Fruit fly (Drosophila melanogaster) whole organism, embryonic: ENCODE results near the gene bark.

Experiments
- Atf3 ChIP-seq: fragments of 200-800 bp; sonication (Bioruptor generic); optimal IDR thresholded peaks from 3 replicates; lab custom pipeline; 2016; ENCODE audit warnings: missing biosample characterization, missing genetic modification characterization
- Bteb2 ChIP-seq: fragments of 200-800 bp; sonication (Bioruptor generic); optimal IDR thresholded peaks from 2 replicates; lab custom pipeline; 2016; ENCODE audit warnings: missing biosample characterization, missing genetic modification characterization
- CG10267 ChIP-seq: fragments of 200-800 bp; sonication (Bioruptor generic); optimal IDR thresholded peaks from 2 replicates; lab custom pipeline; 2018; ENCODE audit warnings: missing biosample characterization, mild to moderate bottlenecking, missing genetic modification characterization, moderate library complexity
- CG10462 ChIP-seq: fragments of 200-800 bp; sonication (Bioruptor generic); optimal IDR thresholded peaks from 2 replicates; lab custom pipeline; 2016; ENCODE audit warnings: missing biosample characterization, missing genetic modification characterization
- CG11247 ChIP-seq: fragments of 200-800 bp; sonication (Bioruptor generic); IDR thresholded peaks from 2 replicates; pipeline ENCODE4 v1.3.6; 2022; ENCODE audit warnings: missing biosample characterization, missing genetic modification characterization
- CG11695 ChIP-seq: fragments of 200-800 bp; sonication (Bioruptor generic); IDR thresholded peaks from 3 replicates; pipeline ENCODE4 v1.3.6; 2022; ENCODE audit warnings: missing biosample characterization, missing genetic modification characterization
- CG13123 ChIP-seq: fragments of 200-800 bp; sonication (Bioruptor generic); optimal IDR thresholded peaks from 2 replicates; lab custom pipeline; 2016; ENCODE audit warnings: missing biosample characterization, missing genetic modification characterization
- CG13424 ChIP-seq: fragments of 200-800 bp; sonication (Bioruptor generic); optimal IDR thresholded peaks from 2 replicates; lab custom pipeline; 2019; ENCODE audit warnings: missing biosample characterization, mild to moderate bottlenecking, missing genetic modification characterization, moderate library complexity
- CG14965 ChIP-seq: fragments of 200-800 bp; sonication (Bioruptor generic); optimal IDR thresholded peaks from 2 replicates; lab custom pipeline; 2016; ENCODE audit warnings: missing biosample characterization, missing genetic modification characterization, borderline replicate concordance
- CG15601 ChIP-seq: fragments of 200-800 bp; sonication (Bioruptor generic); optimal IDR thresholded peaks from 3 replicates; lab custom pipeline; 2019; ENCODE audit warnings: missing biosample characterization, mild to moderate bottlenecking, missing genetic modification characterization, moderate library complexity
- CG17186 ChIP-seq: fragments of 200-800 bp; sonication (Bioruptor generic); optimal IDR thresholded peaks from 3 replicates; lab custom pipeline; 2017; ENCODE audit warnings: missing biosample characterization, missing genetic modification reagents, missing genetic modification characterization
- CG18262 ChIP-seq: fragments of 200-800 bp; optimal IDR thresholded peaks from 3 replicates; lab custom pipeline; 2019; ENCODE audit warnings: missing biosample characterization, mild to moderate bottlenecking, missing genetic modification characterization, moderate library complexity
- CG18764 ChIP-seq: fragments of 200-800 bp; sonication (Bioruptor generic); optimal IDR thresholded peaks from 3 replicates; lab custom pipeline; 2016; ENCODE audit warnings: missing biosample characterization, missing genetic modification characterization
- CG2129 ChIP-seq: fragments of 200-800 bp; sonication (Bioruptor generic); IDR thresholded peaks from 2 replicates; pipeline ENCODE4 v1.3.6; 2022; ENCODE audit warnings: missing biosample characterization, missing genetic modification characterization; ENCODE audit not compliant: partially characterized antibody
- CG31388 ChIP-seq: fragments of 200-800 bp; sonication (Bioruptor generic); optimal IDR thresholded peaks from 2 replicates; lab custom pipeline; 2016; ENCODE audit warnings: missing biosample characterization, missing genetic modification characterization
- CG3281 ChIP-seq: fragments of 200-800 bp; sonication (Bioruptor generic); optimal IDR thresholded peaks from 3 replicates; lab custom pipeline; 2017; ENCODE audit warnings: missing biosample characterization, mild to moderate bottlenecking, missing genetic modification characterization
- CG6175 ChIP-seq: fragments of 200-800 bp; sonication (Bioruptor generic); IDR thresholded peaks from 3 replicates; pipeline ENCODE4 v1.3.6; 2022; ENCODE audit warnings: missing biosample characterization, missing genetic modification characterization
- CG8359 ChIP-seq: fragments of 200-800 bp; sonication (Bioruptor generic); optimal IDR thresholded peaks from 2 replicates; lab custom pipeline; 2017; ENCODE audit warnings: missing biosample characterization, mild to moderate bottlenecking, missing genetic modification characterization, borderline replicate concordance
- CG9727 ChIP-seq: fragments of 200-800 bp; sonication (Bioruptor generic); optimal IDR thresholded peaks from 3 replicates; lab custom pipeline; 2017; ENCODE audit warnings: missing biosample characterization, mild to moderate bottlenecking, missing genetic modification characterization
- CG9932 ChIP-seq: fragments of 200-800 bp; sonication (Bioruptor generic); IDR thresholded peaks from 2 replicates; pipeline ENCODE4 v1.3.6; 2022; ENCODE audit warnings: missing biosample characterization, missing genetic modification characterization
- Chrac-16 ChIP-seq: fragments of 200-800 bp; sonication (Bioruptor generic); optimal IDR thresholded peaks from 3 replicates; lab custom pipeline; 2016; ENCODE audit warnings: missing biosample characterization, missing genetic modification characterization
- CoRest ChIP-seq: fragments of 200-800 bp; sonication (Bioruptor generic); optimal IDR thresholded peaks from 3 replicates; lab custom pipeline; 2018; ENCODE audit warnings: missing biosample characterization, mild to moderate bottlenecking, missing genetic modification characterization, moderate library complexity
- Ets65A ChIP-seq: fragments of 200-800 bp; sonication (Bioruptor generic); peaks from one replicate; lab custom pipeline; 2016; ENCODE audit warnings: missing biosample characterization, missing genetic modification characterization
- Max ChIP-seq: fragments of 200-800 bp; sonication (Bioruptor generic); optimal IDR thresholded peaks from 2 replicates; lab custom pipeline; 2016; ENCODE audit warnings: missing biosample characterization, mild to moderate bottlenecking, missing genetic modification characterization
- Pdp1 ChIP-seq, 2 experiments: fragments of 200-800 bp; sonication (Bioruptor generic); optimal IDR thresholded peaks; 3 replicates each; lab custom pipeline; 2016; ENCODE audit warnings: missing biosample characterization in 2 of 2, missing genetic modification characterization in 2 of 2, mild to moderate bottlenecking in 1 of 2, moderate library complexity in 1 of 2
- Ptx1 ChIP-seq: fragments of 200-800 bp; sonication (Bioruptor generic); IDR thresholded peaks from 2 replicates; pipeline ENCODE4 v1.3.6; 2022; ENCODE audit warnings: missing biosample characterization, missing genetic modification characterization
- Sry-δ ChIP-seq: fragments of 200-800 bp; sonication (Bioruptor generic); optimal IDR thresholded peaks from 2 replicates; lab custom pipeline; 2016; ENCODE audit warnings: missing biosample characterization, missing genetic modification characterization
- ap ChIP-seq: fragments of 200-800 bp; sonication (Bioruptor generic); IDR thresholded peaks from 2 replicates; pipeline ENCODE4 v1.3.6; 2022; ENCODE audit warnings: missing biosample characterization, missing genetic modification characterization
- bab2 ChIP-seq: fragments of 200-800 bp; sonication (Bioruptor generic); optimal IDR thresholded peaks from 2 replicates; lab custom pipeline; 2016; ENCODE audit warnings: missing biosample characterization, missing genetic modification characterization
- bowl ChIP-seq: fragments of 200-800 bp; sonication (Bioruptor generic); IDR thresholded peaks from 2 replicates; pipeline ENCODE4 v1.3.6; 2022; ENCODE audit warnings: missing biosample characterization, missing genetic modification characterization
- caup ChIP-seq: fragments of 200-800 bp; sonication (Bioruptor generic); optimal IDR thresholded peaks from 3 replicates; lab custom pipeline; 2017; ENCODE audit warnings: missing biosample characterization, mild to moderate bottlenecking, missing genetic modification characterization, moderate library complexity; ENCODE audit not compliant: severe bottlenecking
- dan ChIP-seq: fragments of 200-800 bp; sonication (Bioruptor generic); IDR thresholded peaks from 2 replicates; pipeline ENCODE4 v1.3.6; 2022; ENCODE audit warnings: missing biosample characterization, missing genetic modification characterization
- emc ChIP-seq: fragments of 200-800 bp; sonication (Bioruptor generic); optimal IDR thresholded peaks from 2 replicates; lab custom pipeline; 2016; ENCODE audit warnings: missing biosample characterization, missing genetic modification characterization
- fu2 ChIP-seq: fragments of 200-800 bp; sonication (Bioruptor generic); optimal IDR thresholded peaks from 2 replicates; lab custom pipeline; 2016; ENCODE audit warnings: missing biosample characterization, missing genetic modification characterization
- grau ChIP-seq: fragments of 200-800 bp; optimal IDR thresholded peaks from 3 replicates; lab custom pipeline; 2019; ENCODE audit warnings: missing biosample characterization, mild to moderate bottlenecking, missing genetic modification characterization, moderate library complexity
- grn ChIP-seq: fragments of 200-800 bp; sonication (Bioruptor generic); optimal IDR thresholded peaks from 3 replicates; lab custom pipeline; 2017; ENCODE audit warnings: missing biosample characterization, missing genetic modification characterization
- hb ChIP-seq: fragments of 200-800 bp; sonication (Bioruptor generic); IDR thresholded peaks from 3 replicates; pipeline ENCODE4 v1.3.6; 2022; ENCODE audit warnings: missing biosample characterization, missing genetic modification characterization; ENCODE audit not compliant: partially characterized antibody
- insv ChIP-seq, 2 experiments: fragments of 200-800 bp; sonication (Bioruptor generic); optimal IDR thresholded peaks; 3 replicates each; lab custom pipeline; 2016 to 2018; ENCODE audit warnings: missing biosample characterization in 2 of 2, missing genetic modification characterization in 2 of 2
- klu ChIP-seq: fragments of 200-800 bp; sonication (Bioruptor generic); IDR thresholded peaks from 2 replicates; pipeline ENCODE4 v1.3.6; 2022; ENCODE audit warnings: missing biosample characterization, missing genetic modification characterization
- nerfin-2 ChIP-seq: fragments of 200-800 bp; sonication (Bioruptor generic); IDR thresholded peaks from 2 replicates; pipeline ENCODE4 v1.3.6; 2022; ENCODE audit warnings: missing biosample characterization, missing genetic modification characterization; ENCODE audit not compliant: partially characterized antibody
- nmo ChIP-seq: fragments of 200-800 bp; sonication (Bioruptor generic); optimal IDR thresholded peaks from 2 replicates; lab custom pipeline; 2018; ENCODE audit warnings: missing biosample characterization, mild to moderate bottlenecking, missing genetic modification characterization, moderate library complexity
- org-1 ChIP-seq: fragments of 200-800 bp; sonication (Bioruptor generic); optimal IDR thresholded peaks from 2 replicates; lab custom pipeline; 2017; ENCODE audit warnings: missing biosample characterization, missing genetic modification characterization
- otp ChIP-seq: fragments of 200-800 bp; sonication (Bioruptor generic); IDR thresholded peaks from 3 replicates; pipeline ENCODE4, ENCODE4 v1.3.6; 2022; ENCODE audit warnings: missing biosample characterization, missing genetic modification characterization
- rib ChIP-seq: fragments of 200-800 bp; sonication (Bioruptor generic); IDR thresholded peaks from 2 replicates; pipeline ENCODE4 v1.3.6; 2022; ENCODE audit warnings: missing biosample characterization, missing genetic modification characterization
- sima ChIP-seq: fragments of 200-800 bp; sonication (Bioruptor generic); optimal IDR thresholded peaks from 2 replicates; lab custom pipeline; 2016; ENCODE audit warnings: missing biosample characterization, missing genetic modification characterization
- tgo ChIP-seq: fragments of 200-800 bp; sonication (Bioruptor generic); IDR thresholded peaks from 3 replicates; pipeline ENCODE4 v1.3.6; 2022; ENCODE audit warnings: missing biosample characterization, missing genetic modification characterization
- tna ChIP-seq: fragments of 200-800 bp; sonication (Bioruptor generic); IDR thresholded peaks from 2 replicates; pipeline ENCODE4 v1.3.6; 2022; ENCODE audit warnings: missing biosample characterization, missing genetic modification characterization; ENCODE audit not compliant: partially characterized antibody
- trem ChIP-seq: fragments of 200-800 bp; optimal IDR thresholded peaks from 3 replicates; lab custom pipeline; 2019; ENCODE audit warnings: missing biosample characterization, mild to moderate bottlenecking, missing genetic modification characterization, moderate library complexity
- trh ChIP-seq: fragments of 200-800 bp; sonication (Bioruptor generic); optimal IDR thresholded peaks from 2 replicates; lab custom pipeline; 2016; ENCODE audit warnings: missing biosample characterization, missing genetic modification characterization
- unc-4 ChIP-seq: fragments of 200-800 bp; sonication (Bioruptor generic); IDR thresholded peaks from 2 replicates; pipeline ENCODE4 v1.3.6; 2022; ENCODE audit warnings: missing biosample characterization, missing genetic modification characterization; ENCODE audit not compliant: partially characterized antibody

Gene bark

DNA sequence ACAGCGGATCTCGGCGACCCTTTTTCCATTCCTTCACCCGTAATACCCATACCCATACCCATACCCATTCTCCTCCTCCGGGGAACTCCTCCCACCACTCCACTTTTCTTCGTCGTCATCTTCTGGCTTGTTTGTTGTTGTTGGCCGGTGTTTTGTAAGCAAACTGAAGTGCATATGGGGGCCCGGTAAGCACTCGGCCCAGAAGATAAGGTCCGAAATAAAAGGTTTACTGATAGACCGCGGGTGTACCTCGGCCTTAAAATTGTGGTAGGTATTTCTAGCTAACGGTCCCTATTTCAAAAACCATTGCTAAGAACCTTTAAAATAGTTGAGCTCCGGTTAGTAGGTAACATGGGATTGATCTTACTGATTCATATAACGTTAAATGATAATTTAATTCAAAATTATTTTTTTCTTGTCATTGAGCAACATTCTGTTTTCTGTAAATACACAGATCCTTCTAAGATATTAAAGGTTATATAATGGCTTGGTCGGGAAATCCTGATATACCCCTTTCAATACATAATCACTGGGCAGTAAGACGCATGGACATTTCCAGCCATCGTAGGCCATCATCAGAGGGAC lies 11.1 kb upstream of the bark start (continued):
- TF ChIP-seq bab2 (GFP tag; lab: Kevin White, UChicago) (no peak), org-1 (GFP tag; lab: Kevin White, UChicago) (peak; percentile 68), CG31388 (GFP tag; lab: Kevin White, UChicago) (no peak), CG8359 (no peak), CG10462 (peak; percentile 38), Ptx1 (peak; percentile 40), trh (peak; percentile 11), CG3281 (GFP tag; lab: Kevin White, UChicago) (peak; percentile 1), grau (tag; lab: Kevin White, UChicago) (peak; percentile 29), CG9932 (GFP tag; lab: Robert Waterston, UW) (no peak), Pdp1 (GFP tag; optimal IDR thresholded peaks at IDR 0.05; lab: Kevin White, UChicago) (peak; percentile 29 to 81), nmo (GFP tag; lab: Kevin White, UChicago) (peak; percentile 72), insv (GFP tag; optimal IDR thresholded peaks at IDR 0.05; lab: Kevin White, UChicago) (no peak), tgo (GFP tag; lab: Robert Waterston, UW) (no peak), CG18262 (tag; lab: Kevin White, UChicago) (peak; percentile 74), caup (GFP tag; lab: Kevin White, UChicago) (no peak), Chrac-16 (GFP tag; lab: Kevin White, UChicago) (peak; percentile 54), CG6175 (GFP tag; lab: Robert Waterston, UW) (no peak), nerfin-2 (GFP tag; lab: Robert Waterston, UW) (no peak), CG15601 (tag; lab: Kevin White, UChicago) (no peak), emc (GFP tag; lab: Kevin White, UChicago) (no peak), Ets65A (GFP tag; lab: Kevin White, UChicago) (peak; percentile 71), tna (GFP tag; lab: Robert Waterston, UW) (no peak), CG13123 (peak; percentile 0), hb (no peak), bowl (GFP tag; lab: Robert Waterston, UW) (peak; percentile 60; the same call in 1 of the 2 replicates), CG17186 (no peak), CG11695 (GFP tag; lab: Robert Waterston, UW) (0 out of 3 replicates have a peak, but pooled peaks have one; percentile 13), unc-4 (GFP tag; lab: Robert Waterston, UW) (no peak), sima (no peak), CG11247 (no peak), ap (peak; percentile 37; the same call in 1 of the 2 replicates), Bteb2 (GFP tag; lab: Kevin White, UChicago) (no peak), Atf3 (peak; percentile 22), CoRest (peak; percentile 41), CG18764 (GFP tag; lab: Kevin White, UChicago) (no peak), rib (GFP tag; lab: Robert Waterston, UW) (no peak), Sry-δ (GFP tag; lab: Kevin White, UChicago) (no peak), fu2 (GFP tag; lab: Kevin White, UChicago) (no peak), CG14965 (GFP tag; lab: Kevin White, UChicago) (no peak), CG2129 (GFP tag; lab: Robert Waterston, UW) (no peak), CG9727 (peak; percentile 74), klu (GFP tag; lab: Robert Waterston, UW) (0 out of 2 replicates have a peak, but pooled peaks have one; percentile 7), CG13424 (tag; lab: Kevin White, UChicago) (peak; percentile 34), dan (GFP tag; lab: Robert Waterston, UW) (no peak), Max (GFP tag; lab: Kevin White, UChicago) (no peak), CG10267 (peak; percentile 52), trem (tag; lab: Kevin White, UChicago) (peak; percentile 16), grn (GFP tag; lab: Kevin White, UChicago) (peak; percentile 4), otp (GFP tag; lab: Robert Waterston, UW) (no peak; the same call in 2 of the 3 replicates)
